Worm (Caenorhabditis elegans) whole organism, young adult: ENCODE data around the gene dhhc-1.

Experiments used
- B0336.3 ChIP-seq: fragments of 200-800 bp; sonication (Bioruptor generic); IDR thresholded peaks from 2 replicates; pipeline ENCODE4 v1.3.6; 2022; ENCODE audit warnings: missing genetic modification characterization, missing compliant biosample characterization
- F10E7.11 ChIP-seq: sonication (generic microtip); optimal IDR thresholded peaks from 2 replicates; lab custom pipeline; 2017; ENCODE audit warnings: mild to moderate bottlenecking, missing genetic modification characterization, moderate library complexity, missing compliant biosample characterization
- T26A5.8 ChIP-seq: sonication (generic microtip); optimal IDR thresholded peaks from 2 replicates; lab custom pipeline; 2016; ENCODE audit warnings: missing genetic modification characterization, missing compliant biosample characterization
- bed-1 ChIP-seq: fragments of 200-800 bp; sonication (Bioruptor generic); IDR thresholded peaks from 2 replicates; pipeline ENCODE4 v1.3.6; 2022; ENCODE audit warnings: missing genetic modification reagents, missing genetic modification characterization, missing compliant biosample characterization
- hmg-20 ChIP-seq: fragments of 200-800 bp; sonication (Bioruptor generic); IDR thresholded peaks from 2 replicates; pipeline ENCODE4 v1.3.6; 2022; ENCODE audit warnings: missing genetic modification reagents, missing genetic modification characterization, missing compliant biosample characterization
- let-526 ChIP-seq: fragments of 200-800 bp; sonication (Bioruptor generic); IDR thresholded peaks from 2 replicates; pipeline ENCODE4 v1.3.6; 2022; ENCODE audit warnings: missing genetic modification reagents, missing genetic modification characterization, missing compliant biosample characterization
- lin-35 ChIP-seq, 3 experiments: fragments of 150-350 bp in 2 of 3; sonication (generic microtip) in 1 of 3; optimal IDR thresholded peaks; 2 replicates each; lab custom pipeline; 2014 to 2018; ENCODE audit warnings: missing biosample characterization in 3 of 3, missing genetic modification characterization in 3 of 3, missing genetic modification reagents in 3 of 3
- lir-1 ChIP-seq: fragments of 200-800 bp; sonication (Bioruptor generic); conservative IDR thresholded peaks from 2 replicates; pipeline ENCODE4 v1.3.6; 2022; ENCODE audit warnings: missing genetic modification reagents, missing genetic modification characterization, missing compliant biosample characterization
- pha-4 ChIP-seq: fragments of 150-350 bp; sonication (generic microtip); optimal IDR thresholded peaks from 2 replicates; lab custom pipeline; 2014; ENCODE audit warnings: missing biosample characterization, missing genetic modification reagents, missing genetic modification characterization

- TF ChIP-seq lin-35 (GFP tag; optimal IDR thresholded peaks at IDR 0.05; lab: Kevin White, UChicago) (no peak), B0336.3 (GFP tag; lab: Robert Waterston, UW) (no peak), lir-1 (GFP tag; lab: Robert Waterston, UW) (no peak), bed-1 (GFP tag; lab: Robert Waterston, UW) (no peak), F10E7.11 (tag; lab: Kevin White, UChicago) (no peak), pha-4 (no peak), T26A5.8 (tag; lab: Kevin White, UChicago) (no peak), hmg-20 (GFP tag; lab: Robert Waterston, UW) (no peak), let-526 (no peak)
These were observed at the start of gene dhhc-1 for ce11 chrX:15100369-15100963.
